Fruit fly (Drosophila melanogaster): ENCODE measurements around the gene GCC185.

Gene GCC185

DNA sequence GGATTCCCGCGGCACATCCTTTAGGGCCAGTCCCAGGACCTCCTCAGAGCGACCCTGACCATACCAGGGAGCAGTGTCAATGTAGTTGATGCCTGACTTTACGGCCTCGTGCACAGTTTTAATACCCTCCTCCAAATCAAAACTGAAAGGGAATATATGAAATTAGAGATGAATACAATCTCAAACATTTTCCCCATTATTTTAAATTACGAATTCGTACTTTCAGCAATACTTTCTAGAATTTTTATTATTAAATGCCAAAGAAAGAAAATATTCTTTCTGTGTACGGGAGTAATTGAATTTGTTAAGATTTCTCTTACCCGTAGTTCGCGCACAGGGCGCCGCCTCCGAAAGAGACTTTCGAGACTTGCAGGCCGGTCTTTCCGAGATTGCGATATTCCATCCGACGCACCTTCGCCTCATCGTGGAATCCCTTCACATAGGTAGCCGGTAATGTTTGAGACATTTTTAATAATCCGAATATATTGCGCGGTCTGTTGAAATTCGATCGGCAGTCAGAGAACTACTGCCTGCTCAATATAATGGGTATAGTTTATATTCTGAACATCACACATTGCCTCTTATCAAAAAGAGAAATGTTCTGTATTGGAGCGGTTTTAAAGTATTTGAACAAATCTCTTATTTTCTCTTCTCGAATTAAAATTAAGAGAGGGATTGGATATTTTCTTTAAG, 30.5 kb upstream of the GCC185 start, which contains the start of gene CG18547 (continued):
- peak; percentile 84 for TF ChIP-seq Eip78C (GFP tag)
- TF ChIP-seq CG32006 (GFP tag; optimal IDR thresholded peaks at IDR 0.05) = peak; percentile 25
- no peak for TF ChIP-seq Blimp-1 (GFP tag; optimal IDR thresholded peaks at IDR 0.05)
- TF ChIP-seq spab (GFP tag; optimal IDR thresholded peaks at IDR 0.05) = no peak
- TF ChIP-seq Gug (GFP tag; IDR thresholded peaks at IDR 0.05) = 0 out of 2 replicates have a peak, but pooled peaks have one; percentile 20
- peak; percentile 32 for TF ChIP-seq CG11762 (GFP tag; optimal IDR thresholded peaks at IDR 0.05; ENCODE audit: insufficient read depth)
- TF ChIP-seq Ets96B (tag; optimal IDR thresholded peaks at IDR 0.05) = peak; percentile 59
- no peak for TF ChIP-seq CG4318 (GFP tag; optimal IDR thresholded peaks at IDR 0.05)
- TF ChIP-seq CG1621 (tag; optimal IDR thresholded peaks at IDR 0.05) = peak; percentile 59

DNA sequence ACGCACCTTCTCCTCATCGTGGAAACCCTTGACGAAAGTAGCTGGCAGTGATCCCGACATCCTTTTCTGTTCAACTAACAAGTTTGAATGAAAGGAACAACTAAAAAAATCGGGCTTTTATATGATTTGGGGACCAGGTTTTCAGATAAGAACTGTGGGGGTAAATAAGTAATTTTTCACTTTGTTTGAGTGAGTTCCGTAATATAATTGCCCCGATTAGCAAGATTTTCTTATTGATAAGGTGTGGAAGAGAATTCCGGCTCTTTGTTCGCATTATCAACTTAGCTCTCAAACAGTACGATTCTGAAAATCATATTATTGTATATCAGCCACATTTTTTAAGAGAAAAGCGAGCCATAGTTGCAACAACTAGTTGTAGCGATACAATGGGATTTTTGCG, 28.6 kb upstream of the GCC185 start, which contains the start of gene CG12224:
CG12224 (minus strand) TSS at position 101 of the 400 bp plus-strand sequence.
- TF ChIP-seq ss (GFP tag; optimal IDR thresholded peaks at IDR 0.05) (no peak), dsx (GFP tag; optimal IDR thresholded peaks at IDR 0.05; ENCODE audit: poor library complexity, severe bottlenecking) (no peak), cyc (GFP tag; optimal IDR thresholded peaks at IDR 0.05) (no peak), CG8319 (GFP tag; optimal IDR thresholded peaks at IDR 0.05) (no peak), CG34406 (GFP tag; optimal IDR thresholded peaks at IDR 0.05) (no peak), Sox102F (GFP tag; optimal IDR thresholded peaks at IDR 0.05) (no peak), OdsH (GFP tag; optimal IDR thresholded peaks at IDR 0.05) (no peak)

DNA sequence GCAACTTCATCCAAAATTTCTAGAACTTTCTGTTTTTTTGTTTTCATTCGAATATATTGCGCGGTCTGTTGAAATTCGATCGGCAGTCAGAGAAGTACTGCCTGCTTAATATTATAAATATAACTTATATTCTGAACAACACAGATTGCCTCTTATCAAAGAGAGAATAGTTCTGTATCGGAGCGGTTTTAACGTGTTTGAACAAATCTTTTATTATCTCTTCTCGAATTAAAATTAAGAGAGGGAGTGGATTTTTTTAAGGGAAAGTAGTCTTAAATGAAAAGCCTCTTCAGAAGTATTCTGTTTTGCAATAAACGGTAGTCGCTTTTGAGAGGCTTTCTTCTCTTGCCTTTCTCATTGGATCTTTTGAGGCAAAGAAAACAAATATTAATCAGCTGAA, 28.0 kb upstream of the GCC185 start:
- TF ChIP-seq Blimp-1 (GFP tag; optimal IDR thresholded peaks at IDR 0.05) (no peak), Eip93F (GFP tag; optimal IDR thresholded peaks at IDR 0.05) (peak; percentile 53)

DNA sequence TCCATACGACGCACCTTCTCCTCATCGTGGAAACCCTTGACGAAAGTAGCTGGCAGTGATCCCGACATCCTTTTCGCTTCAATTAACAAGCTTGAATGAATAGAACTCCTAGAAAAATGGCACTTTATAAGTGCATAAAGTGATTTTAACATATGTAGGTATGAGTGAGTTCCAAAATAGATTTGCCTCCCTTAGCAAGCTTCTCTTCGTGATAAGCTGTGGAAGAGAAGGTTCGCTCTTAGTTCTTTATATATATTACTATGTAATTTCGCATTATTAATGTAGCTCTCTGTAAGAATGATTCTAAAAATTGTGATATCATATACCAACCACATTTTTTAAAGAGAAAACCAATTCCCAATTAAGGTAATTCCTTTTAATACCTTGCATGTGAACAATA, 26.1 kb upstream of the GCC185 start, which contains the start of gene CG3397:
CG3397 (minus strand) TSS at position 101 of the 400 bp plus-strand sequence.
- TF ChIP-seq CG9139 (GFP tag; optimal IDR thresholded peaks at IDR 0.05) (no peak), CG6276 (GFP tag; optimal IDR thresholded peaks at IDR 0.05) (no peak), CG11762 (GFP tag; optimal IDR thresholded peaks at IDR 0.05; ENCODE audit: insufficient read depth) (no peak), CG6808 (GFP tag; optimal IDR thresholded peaks at IDR 0.05) (no peak), CG6163 (GFP tag; IDR thresholded peaks at IDR 0.05) (no peak), ss (GFP tag; optimal IDR thresholded peaks at IDR 0.05) (no peak), fd85E (GFP tag; optimal IDR thresholded peaks at IDR 0.05) (no peak), CG11902 (GFP tag; optimal IDR thresholded peaks at IDR 0.05) (no peak), topi (GFP tag; optimal IDR thresholded peaks at IDR 0.05) (no peak), CG15336 (GFP tag; IDR thresholded peaks at IDR 0.05) (no peak), fkh (GFP tag; optimal IDR thresholded peaks at IDR 0.05) (no peak), cyc (GFP tag; optimal IDR thresholded peaks at IDR 0.05) (no peak), Hr39 (GFP tag; optimal IDR thresholded peaks at IDR 0.05) (no peak), Met (GFP tag; optimal IDR thresholded peaks at IDR 0.05) (no peak), esn (GFP tag; optimal IDR thresholded peaks at IDR 0.05) (no peak)

DNA sequence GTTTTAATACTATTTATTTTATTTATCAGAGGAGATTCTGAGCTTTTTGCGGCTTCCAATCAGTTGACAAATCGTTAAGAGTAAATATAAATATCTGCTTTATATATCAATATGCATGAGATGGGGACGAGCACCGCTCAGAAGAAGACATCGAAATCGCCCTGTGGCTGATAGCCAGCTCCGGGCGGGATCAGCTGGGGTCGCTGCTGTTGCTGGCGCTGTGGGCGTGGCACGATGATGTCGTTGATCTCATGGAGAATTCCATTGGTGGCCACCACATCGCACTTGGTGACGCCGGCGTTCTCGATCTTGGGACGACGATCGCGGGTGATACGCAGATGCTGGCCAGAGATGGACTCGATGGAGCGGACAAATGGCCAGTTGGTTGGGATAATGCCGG, 25.7 kb upstream of the GCC185 start:
- TF ChIP-seq svp (GFP tag) = peak; percentile 99
- TF ChIP-seq ss (GFP tag; optimal IDR thresholded peaks at IDR 0.05) = peak in 1 of 2 experiments; percentile 22
- no peak for TF ChIP-seq Hr38 (GFP tag; optimal IDR thresholded peaks at IDR 0.05)
- TF ChIP-seq CG10669 (GFP tag; optimal IDR thresholded peaks at IDR 0.05) = no peak
- TF ChIP-seq Eip93F (GFP tag; optimal IDR thresholded peaks at IDR 0.05) = no peak
- peak; percentile 75 for TF ChIP-seq Eip78C (GFP tag)
- no peak for TF ChIP-seq acj6 (GFP tag; optimal IDR thresholded peaks at IDR 0.05)
- no peak for TF ChIP-seq fd59A (GFP tag; optimal IDR thresholded peaks at IDR 0.05)
- TF ChIP-seq OdsH (GFP tag; optimal IDR thresholded peaks at IDR 0.05) = no peak
- no peak for TF ChIP-seq pdm3 (GFP tag; optimal IDR thresholded peaks at IDR 0.05)
- TF ChIP-seq Ets96B (tag; optimal IDR thresholded peaks at IDR 0.05) = no peak

All from whole organism, prepupa.